Fruit fly (Drosophila melanogaster) ovary, adult (tissue): ENCODE results near the gene emb.

Source experiments
- CG17801 ChIP-seq: fragments of 200-800 bp; optimal IDR thresholded peaks from 2 replicates; lab custom pipeline; 2019; ENCODE audit warnings: missing biosample characterization, mild to moderate bottlenecking, missing genetic modification characterization, moderate library complexity; ENCODE audit not compliant: partially characterized antibody

Gene emb

dm6 chr2L:8403286-8404270, at the start of gene emb:
Gene emb, plus strand, starts transcription at chr2L:8403573.
- TF ChIP-seq CG17801 (GFP tag; lab: Kevin White, UChicago): peak; percentile 67

- TF ChIP-seq CG17801 (GFP tag; lab: Kevin White, UChicago): no peak
Measured at dm6 chr2L:8355419-8355818, 48.0 kb upstream of the emb start.

- peak; percentile 89 for TF ChIP-seq CG17801 (GFP tag; lab: Kevin White, UChicago)
Measured at dm6 chr2L:8361204-8361952, 42.0 kb upstream of the emb start.

- peak; percentile 63 for TF ChIP-seq CG17801 (GFP tag; lab: Kevin White, UChicago)
Measured at dm6 chr2L:8362273-8362954, 41.0 kb upstream of the emb start, which contains the start of gene CG7627. Gene CG7627, minus strand, starts transcription at chr2L:8362469.

dm6 chr2L:8362955-8363285, 40.5 kb upstream of the emb start:
- TF ChIP-seq CG17801 (GFP tag; lab: Kevin White, UChicago): no peak

dm6 chr2L:8364006-8364956, 39.1 kb upstream of the emb start, which contains the start of the genes RpS13 and CSN8:
Gene RpS13, minus strand, starts transcription at chr2L:8364662.
Gene CSN8, plus strand, starts transcription at chr2L:8364855.
- TF ChIP-seq CG17801 (GFP tag; lab: Kevin White, UChicago): peak; percentile 53

dm6 chr2L:8365701-8366643, 37.4 kb upstream of the emb start, which contains the start of gene Pp2A-29B:
Gene Pp2A-29B, plus strand, starts transcription at chr2L:8366038.
- TF ChIP-seq CG17801 (GFP tag; lab: Kevin White, UChicago): peak; percentile 32

dm6 chr2L:8370364-8371326, 32.7 kb upstream of the emb start, which contains the start of gene CG17292:
Gene CG17292, plus strand, starts transcription at chr2L:8370454.
- TF ChIP-seq CG17801 (GFP tag; lab: Kevin White, UChicago): peak; percentile 80

- TF ChIP-seq CG17801 (GFP tag; lab: Kevin White, UChicago): peak; percentile 49
Measured at dm6 chr2L:8371354-8371937, 31.9 kb upstream of the emb start.

- no peak for TF ChIP-seq CG17801 (GFP tag; lab: Kevin White, UChicago)
Measured at dm6 chr2L:8372248-8372647, 31.1 kb upstream of the emb start.

dm6 chr2L:8374235-8374634, 29.1 kb upstream of the emb start, which contains the start of gene Wdr82:
Gene Wdr82, plus strand, starts transcription at chr2L:8374461.
- peak; percentile 12 for TF ChIP-seq CG17801 (GFP tag; lab: Kevin White, UChicago)
